Worm (Caenorhabditis elegans) whole organism, L3 larva: Measurements from ENCODE around the gene ctsa-1.1.

Experiments
- R02D3.7 ChIP-seq: fragments of 150-350 bp; optimal IDR thresholded peaks from 2 replicates; lab custom pipeline; 2014; ENCODE audit warnings: missing biosample characterization, missing genetic modification characterization
- ZK546.5 ChIP-seq: sonication (generic microtip); optimal IDR thresholded peaks from 2 replicates; lab custom pipeline; 2017; ENCODE audit warnings: missing biosample characterization, missing genetic modification characterization
- ama-1 ChIP-seq: fragments of 150-350 bp; optimal IDR thresholded peaks from 2 replicates; lab custom pipeline; 2018
- egl-27 ChIP-seq: sonication (generic microtip); optimal IDR thresholded peaks from 4 replicates; lab custom pipeline; 2017; ENCODE audit warnings: missing biosample characterization, missing genetic modification reagents, missing genetic modification characterization
- jun-1 ChIP-seq: fragments of 150-350 bp; optimal IDR thresholded peaks from 2 replicates; lab custom pipeline; 2014; ENCODE audit warnings: missing biosample characterization, missing genetic modification reagents, missing genetic modification characterization
- mdl-1 ChIP-seq: fragments of 150-350 bp; optimal IDR thresholded peaks from 2 replicates; lab custom pipeline; 2014; ENCODE audit warnings: missing biosample characterization, missing genetic modification characterization
- nhr-28 ChIP-seq: fragments of 150-350 bp; optimal IDR thresholded peaks from 2 replicates; lab custom pipeline; 2014; ENCODE audit warnings: missing biosample characterization, missing genetic modification characterization
- nhr-67 ChIP-seq: fragments of 150-350 bp; optimal IDR thresholded peaks from 2 replicates; lab custom pipeline; 2014; ENCODE audit warnings: missing biosample characterization, missing genetic modification characterization
- pha-4 ChIP-seq: fragments of 150-350 bp; optimal IDR thresholded peaks from 2 replicates; lab custom pipeline; 2014; ENCODE audit warnings: missing biosample characterization, missing genetic modification reagents, missing genetic modification characterization
- pqm-1 ChIP-seq: fragments of 150-350 bp; optimal IDR thresholded peaks from 2 replicates; lab custom pipeline; 2017; ENCODE audit warnings: missing biosample characterization, missing genetic modification characterization, inconsistent platforms
- skn-1 ChIP-seq: fragments of 150-350 bp; optimal IDR thresholded peaks from 2 replicates; lab custom pipeline; 2014; ENCODE audit warnings: missing biosample characterization, missing genetic modification characterization
- snpc-4 ChIP-seq: fragments of 150-350 bp; optimal IDR thresholded peaks from 2 replicates; lab custom pipeline; 2014; ENCODE audit warnings: missing biosample characterization, missing genetic modification characterization
- unc-62 ChIP-seq: fragments of 150-350 bp; sonication (generic microtip); optimal IDR thresholded peaks from 4 replicates; lab custom pipeline; 2014; ENCODE audit warnings: missing biosample characterization, missing genetic modification reagents, missing genetic modification characterization
- ztf-4 ChIP-seq: fragments of 150-350 bp; optimal IDR thresholded peaks from 2 replicates; lab custom pipeline; 2014; ENCODE audit warnings: missing biosample characterization, missing genetic modification characterization

ce11 chrII:4779753-4780152, 42.3 kb downstream of the ctsa-1.1 start:
- TF ChIP-seq skn-1 (tag; lab: Kevin White, UChicago): no peak
- TF ChIP-seq R02D3.7: no peak
- no peak for TF ChIP-seq ZK546.5
- no peak for TF ChIP-seq unc-62 (GFP tag; lab: Kevin White, UChicago)
- no peak for TF ChIP-seq jun-1
- no peak for TF ChIP-seq mdl-1 (tag; lab: Kevin White, UChicago)
- TF ChIP-seq egl-27 (tag; lab: Kevin White, UChicago): no peak
- peak; percentile 49 for TF ChIP-seq pha-4 (tag; lab: Kevin White, UChicago)
- TF ChIP-seq snpc-4 (tag; lab: Kevin White, UChicago): no peak
- no peak for TF ChIP-seq ama-1 (lab: Kevin White, UChicago)
- no peak for TF ChIP-seq nhr-28
- no peak for TF ChIP-seq ztf-4
- no peak for TF ChIP-seq pqm-1 (tag; lab: Kevin White, UChicago)
- TF ChIP-seq nhr-67 (tag; lab: Kevin White, UChicago): no peak
